Worm (Caenorhabditis elegans): ENCODE data around the gene nhr-43.

- TF ChIP-seq tbx-37 (GFP tag; conservative IDR thresholded peaks at IDR 0.05): no peak
- no peak for TF ChIP-seq ceh-13 (GFP tag; optimal IDR thresholded peaks at IDR 0.05)
- no peak for TF ChIP-seq ama-1 (optimal IDR thresholded peaks at IDR 0.05)
These were observed 50.9 kb downstream of the nhr-43 start, which contains the start of gene tbx-36 for ce11 chrIV:11950270-11950669.

Data from whole organism, early embryonic.